Fruit fly (Drosophila melanogaster): Measurements from ENCODE around the gene CG43394.
A peak's percentile ranks its signal among the peaks of the same experiment; 100 is the strongest.

Gene CG43394

dm6 chr2L:8198757-8199156 is 53.2 kb downstream of the CG43394 start, which contains the start of gene PGAP5 (continued):
- TF ChIP-seq YL-1 (GFP tag; optimal IDR thresholded peaks at IDR 0.05) (peak; percentile 29), vnd (GFP tag; IDR thresholded peaks at IDR 0.05; ENCODE audit: partially characterized antibody) (peak; percentile 87), HLHmδ (GFP tag; optimal IDR thresholded peaks at IDR 0.05) (no peak), run (tag; optimal IDR thresholded peaks at IDR 0.05) (no peak), CG3407 (GFP tag; optimal IDR thresholded peaks at IDR 0.05) (no peak), al (GFP tag; IDR thresholded peaks at IDR 0.05) (no peak), CG14710 (tag; optimal IDR thresholded peaks at IDR 0.05) (peak; percentile 56), CG4617 (GFP tag; optimal IDR thresholded peaks at IDR 0.05; ENCODE audit: borderline replicate concordance) (peak; percentile 35), CG16813 (GFP tag; IDR thresholded peaks at IDR 0.05; ENCODE audit: partially characterized antibody) (peak; percentile 90), Bgb (GFP tag; IDR thresholded peaks at IDR 0.05; ENCODE audit: partially characterized antibody) (peak; percentile 95), Dp (GFP tag; optimal IDR thresholded peaks at IDR 0.05) (peak; percentile 96), Fer3 (tag; optimal IDR thresholded peaks at IDR 0.05) (no peak), Awh (GFP tag; IDR thresholded peaks at IDR 0.05) (no peak), CG9797 (GFP tag; optimal IDR thresholded peaks at IDR 0.05) (peak; percentile 13), CG16779 (GFP tag; IDR thresholded peaks at IDR 0.05) (no peak), CG10274 (GFP tag; optimal IDR thresholded peaks at IDR 0.05) (no peak), Side (GFP tag; optimal IDR thresholded peaks at IDR 0.05) (no peak), CG6654 (GFP tag; optimal IDR thresholded peaks at IDR 0.05) (no peak), pros (GFP tag; optimal IDR thresholded peaks at IDR 0.05) (no peak), HLH54F (GFP tag; optimal IDR thresholded peaks at IDR 0.05) (no peak), slp2 (GFP tag; optimal IDR thresholded peaks at IDR 0.05) (no peak), Nf-YC (tag; optimal IDR thresholded peaks at IDR 0.05) (no peak), sob (GFP tag; IDR thresholded peaks at IDR 0.05) (peak; percentile 62), CG13894 (tag; optimal IDR thresholded peaks at IDR 0.05) (no peak), h (optimal IDR thresholded peaks at IDR 0.05) (no peak), CG12155 (GFP tag; optimal IDR thresholded peaks at IDR 0.05) (peak; percentile 29), HmgZ (tag; optimal IDR thresholded peaks at IDR 0.05) (peak; percentile 54), usp (GFP tag; optimal IDR thresholded peaks at IDR 0.05) (no peak), CHES-1-like (GFP tag; optimal IDR thresholded peaks at IDR 0.05) (peak; percentile 26), dan (GFP tag; IDR thresholded peaks at IDR 0.05) (no peak), fru (optimal IDR thresholded peaks at IDR 0.05) (no peak), CG2120 (GFP tag; optimal IDR thresholded peaks at IDR 0.05) (peak; percentile 60), Atf6 (GFP tag; IDR thresholded peaks at IDR 0.05) (no peak), pho (GFP tag; optimal IDR thresholded peaks at IDR 0.05) (peak; percentile 24), Hr39 (optimal IDR thresholded peaks at IDR 0.05) (no peak), CG10267 (tag; optimal IDR thresholded peaks at IDR 0.05) (peak; percentile 93), chinmo (GFP tag; IDR thresholded peaks at IDR 0.05; ENCODE audit: partially characterized antibody) (peak; percentile 93), nmo (GFP tag; optimal IDR thresholded peaks at IDR 0.05) (peak; percentile 28), cas (GFP tag; IDR thresholded peaks at IDR 0.05) (no peak), CG32532 (GFP tag; IDR thresholded peaks at IDR 0.05) (0 out of 2 replicates have a peak, but pooled peaks have one; percentile 25), Pdp1 (GFP tag; optimal IDR thresholded peaks at IDR 0.05) (peak in 1 of 2 experiments; percentile 54), CG1024 (GFP tag; IDR thresholded peaks at IDR 0.05) (no peak), NC2β (GFP tag; optimal IDR thresholded peaks at IDR 0.05) (peak; percentile 5), Doc3 (GFP tag; IDR thresholded peaks at IDR 0.05; ENCODE audit: partially characterized antibody) (peak; percentile 96), Ets97D (GFP tag; optimal IDR thresholded peaks at IDR 0.05) (peak; percentile 60), HLH4C (GFP tag; IDR thresholded peaks at IDR 0.05; ENCODE audit: partially characterized antibody) (peak; percentile 85), B-H2 (GFP tag; optimal IDR thresholded peaks at IDR 0.05) (peak; percentile 73), prd (optimal IDR thresholded peaks at IDR 0.05) (no peak), prd (GFP tag; IDR thresholded peaks at IDR 0.05) (no peak), her (GFP tag; optimal IDR thresholded peaks at IDR 0.05) (no peak), CG3838 (GFP tag; optimal IDR thresholded peaks at IDR 0.05) (no peak), B-H1 (GFP tag; IDR thresholded peaks at IDR 0.05) (no peak), CG6854 (GFP tag; optimal IDR thresholded peaks at IDR 0.05) (no peak)

Data from whole organism, embryonic.